Worm (Caenorhabditis elegans) whole organism, L4 larva: ENCODE results near the gene crb-1.

Experiments used
- aha-1 ChIP-seq: fragments of 150-350 bp; peaks from one replicate; lab custom pipeline; 2014; ENCODE audit warnings: missing biosample characterization, missing genetic modification characterization
- dve-1 ChIP-seq: sonication (generic microtip); optimal IDR thresholded peaks from 2 replicates; lab custom pipeline; 2017; ENCODE audit warnings: antibody characterized with exemption, mild to moderate bottlenecking, missing genetic modification characterization, missing compliant biosample characterization; ENCODE audit not compliant: insufficient read depth
- egl-27 ChIP-seq: sonication (generic microtip); optimal IDR thresholded peaks from 3 replicates; lab custom pipeline; 2017; ENCODE audit warnings: missing biosample characterization, missing genetic modification reagents, missing genetic modification characterization
- lin-39 ChIP-seq: fragments of 150-350 bp; optimal IDR thresholded peaks from 2 replicates; lab custom pipeline; 2014; ENCODE audit warnings: missing biosample characterization, missing genetic modification reagents, missing genetic modification characterization
- lir-3 ChIP-seq: sonication (generic microtip); optimal IDR thresholded peaks from 2 replicates; lab custom pipeline; 2016; ENCODE audit warnings: mild to moderate bottlenecking, missing genetic modification characterization, missing compliant biosample characterization
- mdl-1 ChIP-seq, 2 experiments: fragments of 150-350 bp in 1 of 2; sonication (generic microtip) in 1 of 2; optimal IDR thresholded peaks; 2 replicates each; lab custom pipeline; 2014 to 2017; ENCODE audit warnings: missing biosample characterization in 2 of 2, missing genetic modification characterization in 2 of 2
- nhr-11 ChIP-seq: fragments of 150-350 bp; optimal IDR thresholded peaks from 2 replicates; lab custom pipeline; 2014; ENCODE audit warnings: missing biosample characterization, missing genetic modification characterization
- nhr-28 ChIP-seq: fragments of 150-350 bp; optimal IDR thresholded peaks from 2 replicates; lab custom pipeline; 2014; ENCODE audit warnings: missing biosample characterization, missing genetic modification characterization
- nhr-77 ChIP-seq: fragments of 150-350 bp; optimal IDR thresholded peaks from 2 replicates; lab custom pipeline; 2014; ENCODE audit warnings: missing biosample characterization, missing genetic modification characterization
- snpc-4 ChIP-seq: fragments of 150-350 bp; optimal IDR thresholded peaks from 2 replicates; lab custom pipeline; 2014; ENCODE audit warnings: missing biosample characterization, missing genetic modification characterization
- unc-62 ChIP-seq, 3 experiments: fragments of 150-350 bp in 1 of 3; sonication (generic microtip); optimal IDR thresholded peaks in 2 of 3; peaks in 1 of 3; 1 replicate in 1 of 3; 2 replicates in 2 of 3; lab custom pipeline; 2014 to 2017; ENCODE audit warnings: missing biosample characterization in 3 of 3, missing genetic modification characterization in 3 of 3, missing genetic modification reagents in 3 of 3, missing genotype in 1 of 3
- vab-7 ChIP-seq: fragments of 200-800 bp; sonication (Bioruptor generic); IDR thresholded peaks from 2 replicates; pipeline ENCODE4 v1.3.6; 2022; ENCODE audit warnings: missing genetic modification reagents, missing genetic modification characterization, missing compliant biosample characterization
- zag-1 ChIP-seq: fragments of 150-350 bp; optimal IDR thresholded peaks from 2 replicates; lab custom pipeline; 2014; ENCODE audit warnings: missing biosample characterization, missing genetic modification characterization
- zfp-2 ChIP-seq: sonication (generic microtip); optimal IDR thresholded peaks from 2 replicates; lab custom pipeline; 2016; ENCODE audit warnings: mild to moderate bottlenecking, missing genetic modification characterization, missing compliant biosample characterization

- TF ChIP-seq nhr-77 (tag; lab: Kevin White, UChicago) (no peak), egl-27 (no peak), mdl-1 (tag; optimal IDR thresholded peaks at IDR 0.05; lab: Kevin White, UChicago) (no peak), lir-3 (tag; lab: Kevin White, UChicago) (no peak), zag-1 (tag; lab: Kevin White, UChicago) (no peak), snpc-4 (tag; lab: Kevin White, UChicago) (no peak), vab-7 (GFP tag; lab: Robert Waterston, UW) (no peak), unc-62 (GFP tag; optimal IDR thresholded peaks at IDR 0.05 in 1 of 2; lab: Kevin White, UChicago) (peak in 1 of 2 experiments; percentile 75), unc-62 (tag; optimal IDR thresholded peaks at IDR 0.05; lab: Kevin White, UChicago) (no peak), lin-39 (tag; lab: Kevin White, UChicago) (no peak), dve-1 (no peak), nhr-11 (tag; lab: Kevin White, UChicago) (no peak), nhr-28 (tag; lab: Kevin White, UChicago) (no peak), aha-1 (peak; percentile 98), zfp-2 (tag; lab: Kevin White, UChicago) (no peak)
These were observed 7.0 kb upstream of the crb-1 start for ce11 chrX:17420585-17421459.
